Fruit fly (Drosophila melanogaster): ENCODE results near the gene CG12123.

The CG12123 gene

DNA sequence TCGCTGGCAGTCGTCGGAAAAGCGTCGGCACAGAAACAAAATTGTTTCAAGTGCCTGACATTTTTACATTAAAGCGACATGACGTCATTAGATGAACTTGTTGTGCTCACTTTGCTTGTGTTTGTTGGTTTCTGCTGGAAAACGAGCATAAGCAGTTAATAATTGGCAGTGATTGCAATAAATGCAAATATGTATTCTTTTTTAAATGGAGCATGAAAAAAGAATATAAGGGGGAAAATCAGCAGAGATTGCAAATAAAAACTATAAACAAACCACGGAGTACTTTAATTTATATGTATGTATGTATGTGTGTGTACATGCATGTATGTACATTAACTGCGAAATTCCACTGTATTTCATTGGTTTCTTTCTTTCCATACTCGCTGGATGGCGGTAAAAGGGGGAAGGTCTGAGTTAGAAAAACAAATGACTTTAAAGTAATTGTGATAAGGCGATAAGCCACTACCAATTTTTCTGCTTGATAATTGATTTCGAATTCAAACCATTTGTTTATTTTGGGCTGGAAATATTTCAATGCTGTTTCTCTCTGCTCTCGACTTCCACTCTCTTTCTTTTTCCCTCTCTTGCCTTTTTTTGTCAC is 28.5 kb downstream of the CG12123 start:
- TF ChIP-seq D1 (tag; optimal IDR thresholded peaks at IDR 0.05) (no peak), Pif1B (GFP tag; optimal IDR thresholded peaks at IDR 0.05) (no peak), CG17806 (tag; optimal IDR thresholded peaks at IDR 0.05) (no peak), CG10348 (GFP tag; IDR thresholded peaks at IDR 0.05) (no peak), Ets98B (GFP tag; IDR thresholded peaks at IDR 0.05) (no peak), Snoo (tag; optimal IDR thresholded peaks at IDR 0.05) (no peak), CG13204 (GFP tag; optimal IDR thresholded peaks at IDR 0.05) (no peak), EcR (GFP tag; optimal IDR thresholded peaks at IDR 0.05) (no peak), CG4496 (GFP tag; IDR thresholded peaks at IDR 0.05) (no peak), CG12605 (GFP tag; IDR thresholded peaks at IDR 0.05) (no peak), CG9948 (tag; optimal IDR thresholded peaks at IDR 0.05) (no peak), CG32121 (GFP tag; IDR thresholded peaks at IDR 0.05) (no peak), rn (GFP tag; IDR thresholded peaks at IDR 0.05) (no peak), gl (tag; optimal IDR thresholded peaks at IDR 0.05) (no peak), CG8159 (tag; optimal IDR thresholded peaks at IDR 0.05) (no peak)

- no peak for TF ChIP-seq CG8159 (tag; optimal IDR thresholded peaks at IDR 0.05)
- TF ChIP-seq Pif1A (GFP tag; optimal IDR thresholded peaks at IDR 0.05), result no peak
- TF ChIP-seq fd96Ca (GFP tag; IDR thresholded peaks at IDR 0.05), result 0 out of 3 replicates have a peak, but pooled peaks have one; percentile 13
- TF ChIP-seq CG13204 (GFP tag; optimal IDR thresholded peaks at IDR 0.05), result no peak
- no peak for TF ChIP-seq CG14655 (GFP tag; optimal IDR thresholded peaks at IDR 0.05)
- no peak for TF ChIP-seq CG15710 (tag; optimal IDR thresholded peaks at IDR 0.05)
- peak; percentile 23 for TF ChIP-seq EcR (GFP tag; optimal IDR thresholded peaks at IDR 0.05)
- no peak for TF ChIP-seq gl (tag; optimal IDR thresholded peaks at IDR 0.05)
- TF ChIP-seq CG4496 (GFP tag; IDR thresholded peaks at IDR 0.05), result 0 out of 3 replicates have a peak, but pooled peaks have one; percentile 17
- peak; percentile 26; the same call in 1 of the 2 replicates for TF ChIP-seq Ets98B (GFP tag; IDR thresholded peaks at IDR 0.05)
Observed at dm6 chrX:8412197-8413160, 29.7 kb downstream of the CG12123 start.

DNA sequence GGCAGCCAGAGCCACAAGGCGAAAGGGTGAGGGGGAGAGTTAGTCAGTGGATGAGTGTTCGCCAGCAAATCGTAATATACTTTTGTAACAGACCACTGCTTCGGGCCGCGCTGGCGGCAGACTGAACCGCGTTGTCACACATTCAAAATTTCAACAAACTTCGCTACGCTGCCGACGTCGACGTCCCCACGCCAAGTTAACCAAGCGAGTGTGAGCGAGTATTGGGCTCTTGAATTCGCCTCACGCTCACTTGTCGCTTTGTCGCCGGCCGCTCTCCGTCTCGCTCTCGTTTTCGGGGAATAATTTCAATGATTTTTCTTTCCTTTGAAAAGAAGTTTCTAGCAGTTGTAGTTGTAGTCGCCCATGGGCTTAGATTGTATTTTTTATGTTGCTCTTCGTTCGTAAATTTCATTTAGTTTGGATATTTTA is 30.6 kb downstream of the CG12123 start, which contains the start of gene lawc:
TSS of gene lawc (minus strand) at position 127 of the 429 bp plus-strand sequence.
- TF ChIP-seq CG8159 (tag; optimal IDR thresholded peaks at IDR 0.05) (no peak), CG13204 (GFP tag; optimal IDR thresholded peaks at IDR 0.05) (peak; percentile 59), CG34367 (tag; optimal IDR thresholded peaks at IDR 0.05) (no peak), rn (GFP tag; IDR thresholded peaks at IDR 0.05) (no peak), CG14655 (GFP tag; optimal IDR thresholded peaks at IDR 0.05) (no peak), CG15710 (tag; optimal IDR thresholded peaks at IDR 0.05) (peak; percentile 0), Snoo (tag; optimal IDR thresholded peaks at IDR 0.05) (peak; percentile 25), CG9948 (tag; optimal IDR thresholded peaks at IDR 0.05) (no peak), CG8301 (tag; optimal IDR thresholded peaks at IDR 0.05) (no peak), EcR (GFP tag; optimal IDR thresholded peaks at IDR 0.05) (peak; percentile 21), CG4496 (GFP tag; IDR thresholded peaks at IDR 0.05) (peak; percentile 83), CG32121 (GFP tag; IDR thresholded peaks at IDR 0.05) (peak; percentile 94), fd96Ca (GFP tag; IDR thresholded peaks at IDR 0.05) (peak; percentile 93), Pif1B (GFP tag; optimal IDR thresholded peaks at IDR 0.05) (peak; percentile 37), gl (tag; optimal IDR thresholded peaks at IDR 0.05) (no peak), CG17806 (tag; optimal IDR thresholded peaks at IDR 0.05) (no peak), D1 (tag; optimal IDR thresholded peaks at IDR 0.05) (no peak), Ets98B (GFP tag; IDR thresholded peaks at IDR 0.05) (peak; percentile 96), Pif1A (GFP tag; optimal IDR thresholded peaks at IDR 0.05) (peak; percentile 32), CG10348 (GFP tag; IDR thresholded peaks at IDR 0.05) (no peak), CG12605 (GFP tag; IDR thresholded peaks at IDR 0.05) (peak; percentile 90)

dm6 chrX:8410349-8411240 is 31.6 kb downstream of the CG12123 start:
- TF ChIP-seq rn (GFP tag; IDR thresholded peaks at IDR 0.05), result no peak
- TF ChIP-seq gl (tag; optimal IDR thresholded peaks at IDR 0.05), result peak; percentile 34
- TF ChIP-seq CG8159 (tag; optimal IDR thresholded peaks at IDR 0.05), result peak; percentile 13
- TF ChIP-seq Pif1A (GFP tag; optimal IDR thresholded peaks at IDR 0.05), result peak; percentile 12
- no peak for TF ChIP-seq CG9948 (tag; optimal IDR thresholded peaks at IDR 0.05)
- TF ChIP-seq Ets98B (GFP tag; IDR thresholded peaks at IDR 0.05), result peak; percentile 94
- peak; percentile 81 for TF ChIP-seq CG32121 (GFP tag; IDR thresholded peaks at IDR 0.05)
- no peak for TF ChIP-seq CG13204 (GFP tag; optimal IDR thresholded peaks at IDR 0.05)
- peak; percentile 91 for TF ChIP-seq CG4496 (GFP tag; IDR thresholded peaks at IDR 0.05)
- peak; percentile 24 for TF ChIP-seq CG14655 (GFP tag; optimal IDR thresholded peaks at IDR 0.05)
- no peak for TF ChIP-seq D1 (tag; optimal IDR thresholded peaks at IDR 0.05)
- TF ChIP-seq CG8301 (tag; optimal IDR thresholded peaks at IDR 0.05), result no peak
- TF ChIP-seq Pif1B (GFP tag; optimal IDR thresholded peaks at IDR 0.05), result peak; percentile 37
- TF ChIP-seq CG17806 (tag; optimal IDR thresholded peaks at IDR 0.05), result no peak
- TF ChIP-seq CG34367 (tag; optimal IDR thresholded peaks at IDR 0.05), result peak; percentile 23
- TF ChIP-seq fd96Ca (GFP tag; IDR thresholded peaks at IDR 0.05), result peak; percentile 95
- TF ChIP-seq CG12605 (GFP tag; IDR thresholded peaks at IDR 0.05), result peak; percentile 88
